Worm (Caenorhabditis elegans): Measurements from ENCODE around the gene zif-1.

ce11 chrIII:9023601-9024000 is 21.0 kb downstream of the zif-1 start:
- TF ChIP-seq fkh-3 (tag; optimal IDR thresholded peaks at IDR 0.05) (no peak), nfya-1 (tag; optimal IDR thresholded peaks at IDR 0.05; ENCODE audit: borderline replicate concordance, insufficient read depth) (no peak), lin-35 (GFP tag; optimal IDR thresholded peaks at IDR 0.05) (no peak), ets-4 (GFP tag; optimal IDR thresholded peaks at IDR 0.05) (no peak), Y53G8AR.9 (GFP tag; conservative IDR thresholded peaks at IDR 0.05) (no peak), K12H6.12 (tag; optimal IDR thresholded peaks at IDR 0.05) (no peak)
